Fruit fly (Drosophila melanogaster): Measurements from ENCODE around the gene Msp300.

The Msp300 gene

DNA sequence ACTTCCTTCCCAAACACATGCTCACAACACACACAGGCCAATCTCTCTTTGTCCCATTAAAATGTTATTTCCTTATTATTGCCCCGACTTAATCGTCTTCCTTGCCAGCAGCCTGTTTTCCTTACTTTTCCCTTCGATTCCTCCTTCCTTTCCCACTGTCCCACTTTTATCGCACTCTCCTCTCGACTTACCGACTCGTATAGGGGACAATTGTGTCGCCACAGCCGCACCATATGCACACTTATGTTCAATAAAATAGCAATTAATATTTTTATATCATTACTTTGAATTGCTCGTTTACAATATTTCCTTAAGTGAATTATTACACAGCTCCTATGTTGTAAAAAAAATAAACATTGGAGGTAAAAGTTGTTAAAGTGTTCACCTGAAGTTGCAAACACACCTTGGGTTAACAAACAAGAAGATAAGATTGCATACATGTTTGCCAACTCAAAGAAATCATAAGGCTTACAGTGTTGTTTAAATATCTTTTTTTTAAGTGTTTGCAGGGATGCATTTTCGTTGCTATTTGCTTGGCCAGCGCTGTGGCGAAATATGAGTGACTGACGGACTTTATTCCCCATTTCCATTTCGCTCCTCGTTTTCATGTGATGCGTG lies 13.7 kb upstream of the Msp300 start (continued):
- no peak for TF ChIP-seq CG4282 (GFP tag; optimal IDR thresholded peaks at IDR 0.05)
- peak; percentile 46 for TF ChIP-seq emc (GFP tag; optimal IDR thresholded peaks at IDR 0.05)
- TF ChIP-seq YL-1 (GFP tag; optimal IDR thresholded peaks at IDR 0.05): peak; percentile 17
- peak; percentile 51 for TF ChIP-seq shn (GFP tag; optimal IDR thresholded peaks at IDR 0.05)
- peak; percentile 21 for TF ChIP-seq Ravus (GFP tag; IDR thresholded peaks at IDR 0.05)
- no peak for TF ChIP-seq Hr39 (optimal IDR thresholded peaks at IDR 0.05)
- peak; percentile 66 for TF ChIP-seq HmgZ (tag; optimal IDR thresholded peaks at IDR 0.05)
- no peak for TF ChIP-seq inv (GFP tag; IDR thresholded peaks at IDR 0.05; ENCODE audit: partially characterized antibody)
- peak; percentile 60 for TF ChIP-seq CG10654 (GFP tag; optimal IDR thresholded peaks at IDR 0.05)
- TF ChIP-seq repo (GFP tag; optimal IDR thresholded peaks at IDR 0.05): peak; percentile 54
- TF ChIP-seq CG4424 (GFP tag; optimal IDR thresholded peaks at IDR 0.05): peak; percentile 76
- no peak for TF ChIP-seq Trl (optimal IDR thresholded peaks at IDR 0.05)
- peak; percentile 58 for TF ChIP-seq Trl (GFP tag; optimal IDR thresholded peaks at IDR 0.05)
- TF ChIP-seq NC2β (GFP tag; optimal IDR thresholded peaks at IDR 0.05): peak; percentile 56
- TF ChIP-seq CG5953 (GFP tag; IDR thresholded peaks at IDR 0.05): peak; percentile 60; the same call in 1 of the 2 replicates
- peak; percentile 80 for TF ChIP-seq CG17385 (GFP tag; optimal IDR thresholded peaks at IDR 0.05)
- no peak for TF ChIP-seq chinmo (GFP tag; IDR thresholded peaks at IDR 0.05; ENCODE audit: partially characterized antibody)
- peak; percentile 61 for TF ChIP-seq CG9817 (tag; optimal IDR thresholded peaks at IDR 0.05)
- TF ChIP-seq Awh (GFP tag; IDR thresholded peaks at IDR 0.05): peak; percentile 65; the same call in 1 of the 2 replicates
- TF ChIP-seq grn (GFP tag; optimal IDR thresholded peaks at IDR 0.05): no peak
- peak; percentile 54 for TF ChIP-seq CG7987 (GFP tag; optimal IDR thresholded peaks at IDR 0.05)
- peak; percentile 68 for TF ChIP-seq Mad (GFP tag; optimal IDR thresholded peaks at IDR 0.05)
- TF ChIP-seq stc (GFP tag; IDR thresholded peaks at IDR 0.05): peak; percentile 69
- TF ChIP-seq insv (GFP tag; optimal IDR thresholded peaks at IDR 0.05): no peak
- no peak for TF ChIP-seq CG42726 (GFP tag; IDR thresholded peaks at IDR 0.05; ENCODE audit: partially characterized antibody)
- TF ChIP-seq CG11398 (GFP tag; optimal IDR thresholded peaks at IDR 0.05): peak; percentile 43
- TF ChIP-seq CG9727 (GFP tag; optimal IDR thresholded peaks at IDR 0.05): peak; percentile 82
- peak; percentile 27; the same call in 1 of the 2 replicates for TF ChIP-seq CG9215 (GFP tag; IDR thresholded peaks at IDR 0.05)
- peak; percentile 61 for TF ChIP-seq CG6813 (GFP tag; optimal IDR thresholded peaks at IDR 0.05)
- TF ChIP-seq chn (GFP tag; optimal IDR thresholded peaks at IDR 0.05): peak; percentile 68
- TF ChIP-seq Atf-2 (GFP tag; optimal IDR thresholded peaks at IDR 0.05): peak; percentile 62
- peak; percentile 78 for TF ChIP-seq CG1233 (GFP tag; optimal IDR thresholded peaks at IDR 0.05)
- TF ChIP-seq scrt (GFP tag; optimal IDR thresholded peaks at IDR 0.05): peak; percentile 68
- TF ChIP-seq CG3726 (GFP tag; IDR thresholded peaks at IDR 0.05): no peak
- TF ChIP-seq CrebB (tag; optimal IDR thresholded peaks at IDR 0.05): peak; percentile 66
- peak; percentile 66 to 67 for TF ChIP-seq Pdp1 (GFP tag; optimal IDR thresholded peaks at IDR 0.05)
- TF ChIP-seq CG12236 (GFP tag; optimal IDR thresholded peaks at IDR 0.05): peak; percentile 63
- TF ChIP-seq Dbx (GFP tag; IDR thresholded peaks at IDR 0.05): no peak; the same call in 2 of the 3 replicates
- peak; percentile 72 for TF ChIP-seq CG8359 (GFP tag; optimal IDR thresholded peaks at IDR 0.05; ENCODE audit: borderline replicate concordance)
- TF ChIP-seq Optix (GFP tag; IDR thresholded peaks at IDR 0.05): no peak
- TF ChIP-seq hkb (optimal IDR thresholded peaks at IDR 0.05): no peak
- TF ChIP-seq hkb (GFP tag; IDR thresholded peaks at IDR 0.05): peak; percentile 79
- peak; percentile 70; the same call in 1 of the 3 replicates for TF ChIP-seq otp (GFP tag; IDR thresholded peaks at IDR 0.05)
- TF ChIP-seq CG10979 (tag; optimal IDR thresholded peaks at IDR 0.05): peak; percentile 79
- peak; percentile 76 for TF ChIP-seq org-1 (GFP tag; optimal IDR thresholded peaks at IDR 0.05)
- peak; percentile 58 for TF ChIP-seq zen (tag; optimal IDR thresholded peaks at IDR 0.05)
- TF ChIP-seq CG2678 (tag; optimal IDR thresholded peaks at IDR 0.05): peak; percentile 90
- TF ChIP-seq CG3407 (GFP tag; optimal IDR thresholded peaks at IDR 0.05): peak; percentile 66
- no peak for TF ChIP-seq CG3995 (GFP tag; optimal IDR thresholded peaks at IDR 0.05)
- peak; percentile 90 for TF ChIP-seq CG7556 (GFP tag; optimal IDR thresholded peaks at IDR 0.05)
- TF ChIP-seq wek (GFP tag; optimal IDR thresholded peaks at IDR 0.05): peak; percentile 59

Data from whole organism, embryonic.